Fruit fly (Drosophila melanogaster) whole organism, pupa: ENCODE results near the gene Pkd2.

ENCODE experiments used
- CG10348 ChIP-seq: fragments of 200-800 bp; sonication (Bioruptor generic); IDR thresholded peaks from 2 replicates; pipeline ENCODE4 v1.3.6; 2022; ENCODE audit warnings: missing biosample characterization, missing genetic modification characterization
- CG14655 ChIP-seq: fragments of 200-800 bp; sonication (Bioruptor generic); optimal IDR thresholded peaks from 3 replicates; lab custom pipeline; 2017; ENCODE audit warnings: mild to moderate bottlenecking, missing biosample characterization, missing genetic modification reagents, missing genetic modification characterization
- EcR ChIP-seq: fragments of 200-800 bp; sonication (Bioruptor generic); optimal IDR thresholded peaks from 3 replicates; lab custom pipeline; 2019; ENCODE audit warnings: missing biosample characterization, missing genetic modification characterization, mild to moderate bottlenecking, moderate library complexity, missing genetic modification reagents
- Pif1B ChIP-seq: fragments of 200-800 bp; sonication (Bioruptor generic); optimal IDR thresholded peaks from 3 replicates; lab custom pipeline; 2016; ENCODE audit warnings: missing biosample characterization, missing genetic modification characterization
- fd96Ca ChIP-seq: fragments of 200-800 bp; sonication (Bioruptor generic); IDR thresholded peaks from 3 replicates; pipeline ENCODE4 v1.3.6; 2022; ENCODE audit warnings: missing biosample characterization, missing genetic modification characterization
- gl ChIP-seq: fragments of 200-800 bp; sonication (Bioruptor generic); optimal IDR thresholded peaks from 2 replicates; lab custom pipeline; 2018; ENCODE audit warnings: missing biosample characterization, mild to moderate bottlenecking, missing genetic modification characterization
- rn ChIP-seq: fragments of 200-800 bp; sonication (Bioruptor generic); IDR thresholded peaks from 2 replicates; pipeline ENCODE4 v1.3.6; 2022; ENCODE audit warnings: missing biosample characterization, missing genetic modification characterization

dm6 chr2L:12353926-12354325, 44.1 kb upstream of the Pkd2 start:
- TF ChIP-seq EcR (GFP tag; lab: Kevin White, UChicago) = no peak
- no peak for TF ChIP-seq rn
- TF ChIP-seq gl (tag; lab: Kevin White, UChicago) = no peak
- no peak for TF ChIP-seq Pif1B (GFP tag; lab: Kevin White, UChicago)
- no peak for TF ChIP-seq CG14655
- TF ChIP-seq fd96Ca = no peak
- TF ChIP-seq CG10348 (GFP tag; lab: Robert Waterston, UW) = no peak
